Worm (Caenorhabditis elegans) whole organism, late embryonic: ENCODE data around the gene R160.5.

Experiments used
- C08G9.2 ChIP-seq: sonication (generic microtip); optimal IDR thresholded peaks from 2 replicates; lab custom pipeline; 2016; ENCODE audit warnings: mild to moderate bottlenecking, missing genetic modification characterization, moderate library complexity, missing compliant biosample characterization
- C38D4.7 ChIP-seq: fragments of 200-800 bp; sonication (Bioruptor generic); optimal IDR thresholded peaks from 2 replicates; lab custom pipeline; 2018; ENCODE audit warnings: mild to moderate bottlenecking, missing genetic modification characterization, moderate library complexity, missing compliant biosample characterization
- F13H6.1 ChIP-seq: sonication (generic microtip); optimal IDR thresholded peaks from 2 replicates; lab custom pipeline; 2016; ENCODE audit warnings: missing genetic modification characterization, missing compliant biosample characterization
- K02D7.2 ChIP-seq: sonication (generic microtip); optimal IDR thresholded peaks from 2 replicates; lab custom pipeline; 2017; ENCODE audit warnings: mild to moderate bottlenecking, missing genetic modification characterization, missing compliant biosample characterization
- T23F11.4 ChIP-seq: fragments of 200-800 bp; sonication (Bioruptor generic); optimal IDR thresholded peaks from 2 replicates; lab custom pipeline; 2018; ENCODE audit warnings: mild to moderate bottlenecking, missing genetic modification characterization, missing compliant biosample characterization
- ahr-1 ChIP-seq: sonication (generic microtip); optimal IDR thresholded peaks from 2 replicates; lab custom pipeline; 2016; ENCODE audit warnings: missing genetic modification characterization, missing compliant biosample characterization
- ama-1 ChIP-seq: fragments of 150-350 bp; optimal IDR thresholded peaks from 2 replicates; lab custom pipeline; 2014
- ceh-2 ChIP-seq: sonication (generic microtip); optimal IDR thresholded peaks from 2 replicates; lab custom pipeline; 2016; ENCODE audit warnings: missing genotype, missing genetic modification characterization, missing compliant biosample characterization
- ceh-31 ChIP-seq: sonication (generic microtip); optimal IDR thresholded peaks from 2 replicates; lab custom pipeline; 2016; ENCODE audit warnings: missing genetic modification characterization, missing compliant biosample characterization
- ceh-34 ChIP-seq: sonication (generic microtip); optimal IDR thresholded peaks from 2 replicates; lab custom pipeline; 2016; ENCODE audit warnings: mild to moderate bottlenecking, missing genetic modification characterization, missing compliant biosample characterization
- ceh-48 ChIP-seq: sonication (generic microtip); optimal IDR thresholded peaks from 2 replicates; lab custom pipeline; 2016; ENCODE audit warnings: missing genetic modification characterization, inconsistent platforms, missing compliant biosample characterization
- ceh-9 ChIP-seq: sonication (generic microtip); optimal IDR thresholded peaks from 2 replicates; lab custom pipeline; 2016; ENCODE audit warnings: mild to moderate bottlenecking, missing genetic modification characterization, inconsistent platforms, missing compliant biosample characterization
- che-1 ChIP-seq: sonication (generic microtip); optimal IDR thresholded peaks from 2 replicates; lab custom pipeline; 2016; ENCODE audit warnings: mild to moderate bottlenecking, missing genetic modification characterization, missing compliant biosample characterization
- elt-2 ChIP-seq: sonication (generic microtip); optimal IDR thresholded peaks from 2 replicates; lab custom pipeline; 2016; ENCODE audit warnings: missing genetic modification reagents, missing genetic modification characterization, missing compliant biosample characterization
- elt-4 ChIP-seq: sonication (generic microtip); optimal IDR thresholded peaks from 2 replicates; lab custom pipeline; 2016; ENCODE audit warnings: missing genetic modification characterization, missing compliant biosample characterization
- ets-4 ChIP-seq: sonication (generic microtip); optimal IDR thresholded peaks from 2 replicates; lab custom pipeline; 2016; ENCODE audit warnings: missing genetic modification characterization, missing compliant biosample characterization
- eyg-1 ChIP-seq: sonication (generic microtip); optimal IDR thresholded peaks from 2 replicates; lab custom pipeline; 2016; ENCODE audit warnings: missing genotype, missing genetic modification characterization, missing compliant biosample characterization
- fkh-10 ChIP-seq: fragments of 150-350 bp; optimal IDR thresholded peaks from 2 replicates; lab custom pipeline; 2014; ENCODE audit warnings: missing biosample characterization, missing genetic modification reagents, missing genetic modification characterization
- gmeb-2 ChIP-seq: sonication (generic microtip); optimal IDR thresholded peaks from 2 replicates; lab custom pipeline; 2016; ENCODE audit warnings: missing genetic modification characterization, inconsistent platforms, missing compliant biosample characterization
- hlh-13 ChIP-seq: fragments of 200-800 bp; sonication (Bioruptor generic); optimal IDR thresholded peaks from 2 replicates; lab custom pipeline; 2018; ENCODE audit warnings: mild to moderate bottlenecking, missing genetic modification characterization, missing compliant biosample characterization
- hlh-15 ChIP-seq: sonication (generic microtip); optimal IDR thresholded peaks from 2 replicates; lab custom pipeline; 2016; ENCODE audit warnings: missing genetic modification characterization, missing compliant biosample characterization
- hlh-30 ChIP-seq: sonication (generic microtip); optimal IDR thresholded peaks from 2 replicates; lab custom pipeline; 2017; ENCODE audit warnings: antibody characterized with exemption, missing genetic modification characterization, missing compliant biosample characterization; ENCODE audit not compliant: insufficient read depth
- hlh-8 ChIP-seq: sonication (generic microtip); optimal IDR thresholded peaks from 2 replicates; lab custom pipeline; 2016; ENCODE audit warnings: missing genotype, missing genetic modification characterization, missing compliant biosample characterization
- lin-11 ChIP-seq: fragments of 200-800 bp; sonication (Bioruptor generic); optimal IDR thresholded peaks from 2 replicates; lab custom pipeline; 2018; ENCODE audit warnings: mild to moderate bottlenecking, missing genetic modification characterization, missing compliant biosample characterization
- mec-3 ChIP-seq: sonication (generic microtip); optimal IDR thresholded peaks from 2 replicates; lab custom pipeline; 2016; ENCODE audit warnings: borderline replicate concordance, missing genetic modification characterization, missing compliant biosample characterization
- nhr-11 ChIP-seq: fragments of 150-350 bp; optimal IDR thresholded peaks from 2 replicates; lab custom pipeline; 2014; ENCODE audit warnings: missing biosample characterization, missing genetic modification characterization
- nhr-232 ChIP-seq: sonication (generic microtip); optimal IDR thresholded peaks from 2 replicates; lab custom pipeline; 2016; ENCODE audit warnings: missing genetic modification characterization, missing compliant biosample characterization
- pat-9 ChIP-seq: fragments of 200-800 bp; sonication (Bioruptor generic); optimal IDR thresholded peaks from 2 replicates; lab custom pipeline; 2018; ENCODE audit warnings: mild to moderate bottlenecking, missing genetic modification characterization, moderate library complexity, missing compliant biosample characterization
- pha-2 ChIP-seq: sonication (generic microtip); optimal IDR thresholded peaks from 2 replicates; lab custom pipeline; 2017; ENCODE audit warnings: mild to moderate bottlenecking, missing genetic modification characterization, missing compliant biosample characterization
- pqm-1 ChIP-seq: sonication (generic microtip); optimal IDR thresholded peaks from 2 replicates; lab custom pipeline; 2016; ENCODE audit warnings: missing genetic modification characterization, missing compliant biosample characterization
- ref-2 ChIP-seq: sonication (generic microtip); optimal IDR thresholded peaks from 2 replicates; lab custom pipeline; 2016; ENCODE audit warnings: missing genetic modification characterization, missing compliant biosample characterization
- rnt-1 ChIP-seq: sonication (generic microtip); optimal IDR thresholded peaks from 2 replicates; lab custom pipeline; 2016; ENCODE audit warnings: missing genetic modification characterization, missing compliant biosample characterization
- sdc-2 ChIP-seq: sonication (generic microtip); optimal IDR thresholded peaks from 2 replicates; lab custom pipeline; 2016; ENCODE audit warnings: missing genotype, missing genetic modification characterization, missing compliant biosample characterization
- sox-2 ChIP-seq: fragments of 200-800 bp; sonication (Bioruptor generic); IDR thresholded peaks from 2 replicates; pipeline ENCODE4 v1.3.6; 2022; ENCODE audit warnings: missing genetic modification reagents, missing genetic modification characterization, missing compliant biosample characterization
- unc-3 ChIP-seq, 2 experiments: fragments of 200-800 bp in 1 of 2; sonication (Bioruptor generic) in 1 of 2; sonication (generic microtip) in 1 of 2; conservative IDR thresholded peaks in 1 of 2; optimal IDR thresholded peaks in 1 of 2; 2 replicates each; pipeline versions ENCODE4 v1.3.6 to Lab custom; 2016 to 2022; ENCODE audit warnings: missing compliant biosample characterization in 2 of 2, missing genetic modification characterization in 2 of 2, missing genetic modification reagents in 1 of 2
- unc-42 ChIP-seq: sonication (generic microtip); optimal IDR thresholded peaks from 2 replicates; lab custom pipeline; 2016; ENCODE audit warnings: missing genotype, missing genetic modification characterization, missing compliant biosample characterization
- unc-86 ChIP-seq: sonication (generic microtip); optimal IDR thresholded peaks from 2 replicates; lab custom pipeline; 2016; ENCODE audit warnings: missing genetic modification characterization, missing compliant biosample characterization
- ztf-16 ChIP-seq: sonication (generic microtip); optimal IDR thresholded peaks from 2 replicates; lab custom pipeline; 2017; ENCODE audit warnings: missing genetic modification characterization, missing compliant biosample characterization

The R160.5 gene

ce11 chrX:4366231-4366630, 4.4 kb downstream of the R160.5 start, which contains the start of gene R160.3:
Gene R160.3 (minus strand): TSS chrX:4366331.
- TF ChIP-seq nhr-232 (tag; lab: Kevin White, UChicago): no peak
- TF ChIP-seq ceh-34: no peak
- TF ChIP-seq hlh-30 (tag; lab: Kevin White, UChicago): no peak
- TF ChIP-seq ahr-1 (tag; lab: Kevin White, UChicago): no peak
- TF ChIP-seq ceh-31: no peak
- TF ChIP-seq sox-2: no peak
- no peak for TF ChIP-seq elt-2 (tag; lab: Kevin White, UChicago)
- no peak for TF ChIP-seq mec-3 (tag; lab: Kevin White, UChicago)
- TF ChIP-seq hlh-13 (GFP tag; lab: Kevin White, UChicago): no peak
- TF ChIP-seq sdc-2 (tag; lab: Kevin White, UChicago): no peak
- TF ChIP-seq C38D4.7 (GFP tag; lab: Kevin White, UChicago): no peak
- no peak for TF ChIP-seq ref-2 (tag; lab: Kevin White, UChicago)

ce11 chrX:4364877-4365276, 5.8 kb downstream of the R160.5 start, which contains the start of gene F14H12.8:
Gene F14H12.8 (minus strand): TSS chrX:4364977.
- no peak for TF ChIP-seq elt-2 (tag; lab: Kevin White, UChicago)
- TF ChIP-seq hlh-13 (GFP tag; lab: Kevin White, UChicago): no peak
- TF ChIP-seq nhr-232 (tag; lab: Kevin White, UChicago): no peak
- no peak for TF ChIP-seq ceh-9 (tag; lab: Kevin White, UChicago)

ce11 chrX:4363200-4363599, 7.5 kb downstream of the R160.5 start, which contains the start of gene F14H12.17:
Gene F14H12.17 (minus strand): TSS chrX:4363300.
- TF ChIP-seq unc-3 (GFP tag; conservative IDR thresholded peaks at IDR 0.05; lab: Robert Waterston, UW) (no peak), unc-3 (tag; optimal IDR thresholded peaks at IDR 0.05; lab: Kevin White, UChicago) (no peak), C38D4.7 (GFP tag; lab: Kevin White, UChicago) (no peak)

- no peak for TF ChIP-seq elt-2 (tag; lab: Kevin White, UChicago)
- TF ChIP-seq F13H6.1 (tag; lab: Kevin White, UChicago): no peak
- TF ChIP-seq gmeb-2 (tag; lab: Kevin White, UChicago): no peak
- TF ChIP-seq ceh-48: no peak
- no peak for TF ChIP-seq ets-4 (tag; lab: Kevin White, UChicago)
- no peak for TF ChIP-seq nhr-11 (tag; lab: Kevin White, UChicago)
- no peak for TF ChIP-seq unc-42 (tag; lab: Kevin White, UChicago)
- TF ChIP-seq pha-2 (tag; lab: Kevin White, UChicago): no peak
- TF ChIP-seq ceh-2 (tag; lab: Kevin White, UChicago): no peak
- no peak for TF ChIP-seq hlh-15 (tag; lab: Kevin White, UChicago)
- TF ChIP-seq ceh-34: no peak
- TF ChIP-seq elt-4: no peak
- no peak for TF ChIP-seq unc-86 (tag; lab: Kevin White, UChicago)
- TF ChIP-seq ama-1 (lab: Kevin White, UChicago): no peak
- no peak for TF ChIP-seq C38D4.7 (GFP tag; lab: Kevin White, UChicago)
- TF ChIP-seq ref-2 (tag; lab: Kevin White, UChicago): no peak
- no peak for TF ChIP-seq K02D7.2 (tag; lab: Kevin White, UChicago)
Observed at ce11 chrX:4362522-4362921, 8.1 kb downstream of the R160.5 start, which contains the start of gene F14H12.7. Gene F14H12.7 (minus strand): TSS chrX:4362622.

ce11 chrX:4359030-4359429, 11.6 kb downstream of the R160.5 start:
- TF ChIP-seq ceh-48: no peak
- TF ChIP-seq T23F11.4 (GFP tag; lab: Kevin White, UChicago): no peak
- no peak for TF ChIP-seq elt-2 (tag; lab: Kevin White, UChicago)
- no peak for TF ChIP-seq pat-9 (tag; lab: Kevin White, UChicago)

- no peak for TF ChIP-seq lin-11
- no peak for TF ChIP-seq hlh-15 (tag; lab: Kevin White, UChicago)
- TF ChIP-seq pqm-1: no peak
- TF ChIP-seq ceh-2 (tag; lab: Kevin White, UChicago): no peak
- TF ChIP-seq ztf-16: no peak
- no peak for TF ChIP-seq C38D4.7 (GFP tag; lab: Kevin White, UChicago)
- no peak for TF ChIP-seq hlh-8 (tag; lab: Kevin White, UChicago)
- no peak for TF ChIP-seq eyg-1 (tag; lab: Kevin White, UChicago)
- no peak for TF ChIP-seq che-1
- no peak for TF ChIP-seq fkh-10 (GFP tag; lab: Kevin White, UChicago)
- TF ChIP-seq unc-3 (GFP tag; conservative IDR thresholded peaks at IDR 0.05; lab: Robert Waterston, UW): no peak
- TF ChIP-seq unc-3 (tag; optimal IDR thresholded peaks at IDR 0.05; lab: Kevin White, UChicago): no peak
- TF ChIP-seq C08G9.2 (tag; lab: Kevin White, UChicago): no peak
- TF ChIP-seq unc-42 (tag; lab: Kevin White, UChicago): no peak
- TF ChIP-seq rnt-1 (tag; lab: Kevin White, UChicago): no peak
- TF ChIP-seq, all 69 proteins: peak for 0
Observed at ce11 chrX:4357467-4357866, 13.2 kb downstream of the R160.5 start, which contains the start of gene F14H12.6. Gene F14H12.6 (minus strand): TSS chrX:4357567.
